Fruit fly (Drosophila melanogaster): Measurements from ENCODE around the gene CG9483.

The CG9483 gene

DNA sequence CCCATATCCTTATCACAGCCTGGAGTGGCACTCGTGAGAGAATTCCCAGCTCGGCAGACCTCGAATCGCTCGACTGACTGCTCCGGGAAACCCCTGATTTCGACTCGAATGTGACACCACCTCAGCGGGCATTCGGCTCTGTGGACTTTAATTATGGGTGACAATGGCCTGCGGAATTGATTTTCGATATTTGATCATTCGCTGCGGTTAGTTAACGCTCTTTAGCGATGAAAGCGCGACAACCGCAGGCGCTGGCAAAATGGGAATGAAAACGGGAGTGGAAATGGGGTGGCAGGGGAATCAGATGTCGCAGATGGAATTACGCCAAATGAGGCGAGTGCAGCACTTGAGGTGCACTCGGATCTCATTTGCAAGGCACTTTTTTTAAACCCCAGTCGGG, 5.1 kb downstream of the CG9483 start:
- TF ChIP-seq CG9139 (GFP tag; optimal IDR thresholded peaks at IDR 0.05) (no peak), Sox14 (GFP tag; optimal IDR thresholded peaks at IDR 0.05) (no peak), CG8319 (GFP tag; optimal IDR thresholded peaks at IDR 0.05) (no peak)

DNA sequence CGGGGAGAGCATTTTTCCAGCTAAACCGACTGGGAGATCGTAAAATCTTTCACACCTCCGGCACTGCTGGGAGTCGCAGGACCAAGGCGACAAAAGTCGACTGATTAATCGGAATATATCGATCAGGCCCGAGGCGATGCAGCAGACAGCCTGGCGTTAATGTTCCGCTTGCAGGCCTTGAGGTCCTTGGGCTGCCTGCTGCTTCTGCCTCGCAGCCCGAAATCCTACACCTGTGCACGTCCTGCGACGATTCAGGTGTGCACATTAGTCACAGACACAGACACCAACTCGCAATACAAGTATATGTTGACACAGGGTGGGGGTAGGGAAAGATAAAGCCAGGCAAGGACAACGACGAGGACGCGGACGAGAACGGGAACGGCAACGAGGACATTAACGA, 9.3 kb downstream of the CG9483 start:
- no peak for TF ChIP-seq ss (GFP tag; optimal IDR thresholded peaks at IDR 0.05)
- no peak for TF ChIP-seq CG1621 (tag; optimal IDR thresholded peaks at IDR 0.05)
- no peak for TF ChIP-seq Sox102F (GFP tag; optimal IDR thresholded peaks at IDR 0.05)
- TF ChIP-seq CG6854 (GFP tag; optimal IDR thresholded peaks at IDR 0.05): no peak
- TF ChIP-seq CG32006 (GFP tag; optimal IDR thresholded peaks at IDR 0.05): no peak
- TF ChIP-seq CG6808 (GFP tag; optimal IDR thresholded peaks at IDR 0.05): no peak
- no peak for TF ChIP-seq Ets21C (GFP tag; optimal IDR thresholded peaks at IDR 0.05)
- no peak for TF ChIP-seq CG7368 (GFP tag; optimal IDR thresholded peaks at IDR 0.05)
- TF ChIP-seq CG31627 (GFP tag; optimal IDR thresholded peaks at IDR 0.05): no peak
- TF ChIP-seq CG3032 (tag; optimal IDR thresholded peaks at IDR 0.05): no peak
- TF ChIP-seq CG3919 (GFP tag; optimal IDR thresholded peaks at IDR 0.05): no peak
- no peak for TF ChIP-seq dac (GFP tag; optimal IDR thresholded peaks at IDR 0.05)
- no peak for TF ChIP-seq spab (GFP tag; optimal IDR thresholded peaks at IDR 0.05)
- no peak for TF ChIP-seq achi (GFP tag; optimal IDR thresholded peaks at IDR 0.05)
- no peak for TF ChIP-seq CG10669 (GFP tag; optimal IDR thresholded peaks at IDR 0.05)
- TF ChIP-seq eg (GFP tag; IDR thresholded peaks at IDR 0.05): no peak
- no peak for TF ChIP-seq cyc (GFP tag; optimal IDR thresholded peaks at IDR 0.05)
- TF ChIP-seq CG8119 (GFP tag; IDR thresholded peaks at IDR 0.05): no peak
- no peak for TF ChIP-seq CG11902 (GFP tag; optimal IDR thresholded peaks at IDR 0.05)
- TF ChIP-seq Met (GFP tag; optimal IDR thresholded peaks at IDR 0.05): no peak

DNA sequence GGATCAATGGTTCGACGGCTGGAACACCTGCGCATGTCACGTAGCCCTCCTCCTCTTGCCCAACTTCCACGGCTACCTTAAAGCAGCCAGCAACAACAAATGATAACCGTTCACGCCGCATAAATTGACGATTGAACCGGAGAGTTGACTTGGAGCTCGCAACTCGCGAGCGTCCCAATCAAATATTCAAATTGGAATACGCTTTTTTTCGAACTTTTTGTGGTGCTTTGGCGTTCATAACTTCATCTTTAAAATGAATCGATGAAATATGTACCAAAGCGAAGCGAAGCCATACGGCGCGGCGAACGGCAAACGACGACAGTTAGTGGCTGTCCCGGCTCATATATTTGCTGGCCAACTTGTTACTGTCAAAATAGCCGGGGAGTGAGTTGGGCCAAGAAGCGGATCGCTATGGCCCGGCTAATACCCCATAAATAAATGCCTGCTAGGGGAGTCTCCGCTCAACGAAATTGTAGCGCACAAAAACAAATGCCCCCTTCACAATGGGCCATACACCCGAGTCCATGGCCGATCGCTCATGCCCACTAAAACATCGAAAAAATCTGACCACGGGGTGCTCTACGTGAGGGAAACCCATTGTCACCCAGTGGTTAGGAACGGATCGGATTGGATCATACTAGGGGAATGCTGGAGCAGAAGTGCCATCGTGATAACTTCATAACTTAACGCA, 12.8 kb downstream of the CG9483 start:
- no peak for TF ChIP-seq CG7368 (GFP tag; optimal IDR thresholded peaks at IDR 0.05)
- TF ChIP-seq vri (GFP tag; optimal IDR thresholded peaks at IDR 0.05): no peak
- no peak for TF ChIP-seq Eip75B (GFP tag; optimal IDR thresholded peaks at IDR 0.05)
- no peak for TF ChIP-seq spab (GFP tag; optimal IDR thresholded peaks at IDR 0.05)
- no peak for TF ChIP-seq svp (GFP tag)
- no peak for TF ChIP-seq Sox14 (GFP tag; optimal IDR thresholded peaks at IDR 0.05)

DNA sequence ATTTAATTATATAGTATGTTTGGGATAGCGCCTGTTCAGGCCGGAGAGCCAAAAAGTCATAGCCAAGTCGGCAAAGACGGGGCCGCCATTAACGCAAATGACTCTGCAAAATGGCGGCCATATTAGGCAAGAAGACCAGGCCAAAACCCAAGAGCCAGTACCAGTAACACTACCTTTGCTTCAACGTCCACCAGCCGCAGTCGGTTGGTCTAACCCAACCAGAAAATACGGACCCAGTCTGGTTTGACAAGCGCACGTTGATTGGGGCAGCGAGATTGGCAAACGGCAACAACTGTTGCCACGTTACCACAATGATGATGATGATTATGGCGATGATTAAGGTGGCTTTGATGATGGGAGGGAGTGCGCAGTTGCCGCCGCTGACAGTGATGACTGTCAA, 14.5 kb downstream of the CG9483 start:
- TF ChIP-seq cyc (GFP tag; optimal IDR thresholded peaks at IDR 0.05) (no peak), CG8119 (GFP tag; IDR thresholded peaks at IDR 0.05) (no peak), CG8632 (GFP tag; optimal IDR thresholded peaks at IDR 0.05) (no peak), CG3032 (tag; optimal IDR thresholded peaks at IDR 0.05) (no peak), CG7368 (GFP tag; optimal IDR thresholded peaks at IDR 0.05) (no peak), eg (GFP tag; IDR thresholded peaks at IDR 0.05) (no peak), ss (GFP tag; optimal IDR thresholded peaks at IDR 0.05) (no peak), CG6163 (GFP tag; IDR thresholded peaks at IDR 0.05) (no peak), Eip93F (GFP tag; optimal IDR thresholded peaks at IDR 0.05) (no peak), CG6808 (GFP tag; optimal IDR thresholded peaks at IDR 0.05) (no peak), CG8319 (GFP tag; optimal IDR thresholded peaks at IDR 0.05) (no peak), spab (GFP tag; optimal IDR thresholded peaks at IDR 0.05) (no peak)

DNA sequence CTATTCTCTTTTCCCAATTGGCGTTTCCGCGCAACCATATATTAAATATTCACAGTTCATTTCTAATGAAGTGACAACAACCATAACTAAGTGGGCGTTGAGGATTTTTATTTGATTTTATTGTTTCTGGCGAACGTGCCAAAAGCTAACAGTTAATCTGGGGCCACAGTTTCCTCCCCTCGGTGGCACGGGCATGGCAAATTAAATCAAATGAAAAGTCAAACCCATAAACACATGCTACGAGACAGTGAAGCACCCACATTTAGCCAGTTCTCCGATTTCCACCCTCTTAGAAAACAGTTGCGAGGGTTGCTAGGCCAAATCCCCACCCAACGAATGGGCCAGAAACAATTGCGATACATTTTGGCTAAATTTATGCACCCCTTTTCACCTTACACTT, 17.5 kb downstream of the CG9483 start:
- TF ChIP-seq vri (GFP tag; optimal IDR thresholded peaks at IDR 0.05): no peak
- TF ChIP-seq Hr39 (GFP tag; optimal IDR thresholded peaks at IDR 0.05): no peak
- no peak for TF ChIP-seq cyc (GFP tag; optimal IDR thresholded peaks at IDR 0.05)
- no peak for TF ChIP-seq salr (GFP tag; optimal IDR thresholded peaks at IDR 0.05)
- no peak for TF ChIP-seq fd85E (GFP tag; optimal IDR thresholded peaks at IDR 0.05)
- no peak for TF ChIP-seq Eip78C (GFP tag)
- TF ChIP-seq Hr38 (GFP tag; optimal IDR thresholded peaks at IDR 0.05): no peak
- no peak for TF ChIP-seq CG10669 (GFP tag; optimal IDR thresholded peaks at IDR 0.05)
- TF ChIP-seq CG6276 (GFP tag; optimal IDR thresholded peaks at IDR 0.05): no peak
- TF ChIP-seq CG8632 (GFP tag; optimal IDR thresholded peaks at IDR 0.05): no peak
- no peak for TF ChIP-seq CG6808 (GFP tag; optimal IDR thresholded peaks at IDR 0.05)
- no peak for TF ChIP-seq eg (GFP tag; IDR thresholded peaks at IDR 0.05)
- no peak for TF ChIP-seq Sox102F (GFP tag; optimal IDR thresholded peaks at IDR 0.05)
- no peak for TF ChIP-seq CG3919 (GFP tag; optimal IDR thresholded peaks at IDR 0.05)
- no peak for TF ChIP-seq Sox14 (GFP tag; optimal IDR thresholded peaks at IDR 0.05)
- TF ChIP-seq acj6 (GFP tag; optimal IDR thresholded peaks at IDR 0.05): no peak

Data from whole organism, prepupa.